Fruit fly (Drosophila melanogaster): Measurements from ENCODE around the gene Nrt.

Nrt gene

DNA sequence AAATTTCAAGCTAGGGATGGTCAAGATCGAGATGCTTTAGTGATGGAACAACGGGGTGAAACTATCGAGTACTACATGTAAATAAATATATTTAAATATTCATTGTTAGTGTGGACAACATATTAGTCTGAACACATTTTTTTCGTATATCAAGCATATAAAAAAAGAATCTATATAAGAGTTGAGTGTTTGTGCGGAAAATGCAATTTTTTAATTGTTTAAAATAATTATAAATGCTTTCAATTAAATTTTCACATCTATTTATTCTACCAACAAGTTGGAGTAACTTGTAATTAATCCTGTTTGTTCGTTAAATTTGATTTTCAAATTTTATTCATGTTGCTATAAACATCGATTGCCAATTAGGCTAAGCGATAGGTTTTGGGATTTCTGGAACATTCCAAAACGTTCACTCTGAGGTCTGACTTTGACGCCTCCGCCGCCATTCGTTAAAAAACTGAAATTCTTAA, 13.9 kb downstream of the Nrt start, which contains the start of the genes mus302 and CG9705 (continued):
- no peak for TF ChIP-seq CG6683 (GFP tag; optimal IDR thresholded peaks at IDR 0.05)
- TF ChIP-seq Adf1 (GFP tag; IDR thresholded peaks at IDR 0.05) = no peak
- TF ChIP-seq az2 (GFP tag; optimal IDR thresholded peaks at IDR 0.05) = peak; percentile 48
- TF ChIP-seq Gug (GFP tag; IDR thresholded peaks at IDR 0.05) = no peak
- TF ChIP-seq Pdp1 (GFP tag; optimal IDR thresholded peaks at IDR 0.05) = peak; percentile 14 to 26
- no peak for TF ChIP-seq Side (GFP tag; optimal IDR thresholded peaks at IDR 0.05)
- TF ChIP-seq ato (GFP tag; IDR thresholded peaks at IDR 0.05; ENCODE audit: partially characterized antibody) = no peak
- no peak for TF ChIP-seq Atf6 (GFP tag; IDR thresholded peaks at IDR 0.05)
- TF ChIP-seq CG11085 (GFP tag; IDR thresholded peaks at IDR 0.05) = no peak
- TF ChIP-seq CG3995 (GFP tag; optimal IDR thresholded peaks at IDR 0.05) = peak; percentile 33
- TF ChIP-seq twi (tag; optimal IDR thresholded peaks at IDR 0.05) = peak; percentile 14
- no peak for TF ChIP-seq psq (GFP tag; optimal IDR thresholded peaks at IDR 0.05)
- TF ChIP-seq p53 (GFP tag; optimal IDR thresholded peaks at IDR 0.05) = no peak
- TF ChIP-seq tx (GFP tag; optimal IDR thresholded peaks at IDR 0.05) = no peak
- TF ChIP-seq corto (GFP tag; optimal IDR thresholded peaks at IDR 0.05) = no peak
- no peak for TF ChIP-seq CG11696 (GFP tag; IDR thresholded peaks at IDR 0.05)
- peak; percentile 81 for TF ChIP-seq CG12391 (tag; optimal IDR thresholded peaks at IDR 0.05)
- TF ChIP-seq knrl (GFP tag; IDR thresholded peaks at IDR 0.05; ENCODE audit: partially characterized antibody) = peak; percentile 79
- TF ChIP-seq CG16815 (GFP tag; optimal IDR thresholded peaks at IDR 0.05) = peak; percentile 49
- TF ChIP-seq CG12299 (tag; optimal IDR thresholded peaks at IDR 0.05) = no peak
- TF ChIP-seq E2f2 (GFP tag; IDR thresholded peaks at IDR 0.05) = peak; percentile 57; the same call in 1 of the 2 replicates
- no peak for TF ChIP-seq CG13624 (GFP tag; optimal IDR thresholded peaks at IDR 0.05)
- no peak for TF ChIP-seq Drgx (GFP tag; IDR thresholded peaks at IDR 0.05)
- 0 out of 3 replicates have a peak, but pooled peaks have one; percentile 23 for TF ChIP-seq CG11456 (GFP tag; IDR thresholded peaks at IDR 0.05)
- TF ChIP-seq CG17912 (GFP tag; optimal IDR thresholded peaks at IDR 0.05) = no peak
- peak; percentile 27 for TF ChIP-seq Six4 (GFP tag; optimal IDR thresholded peaks at IDR 0.05)
- TF ChIP-seq ara (GFP tag; IDR thresholded peaks at IDR 0.05) = peak; percentile 21; the same call in 1 of the 2 replicates
- no peak for TF ChIP-seq cg (GFP tag; optimal IDR thresholded peaks at IDR 0.05)
- TF ChIP-seq Ada2b (GFP tag; IDR thresholded peaks at IDR 0.05) = peak; percentile 36; the same call in 1 of the 2 replicates
- no peak for TF ChIP-seq caup (GFP tag; optimal IDR thresholded peaks at IDR 0.05; ENCODE audit: severe bottlenecking)
- peak; percentile 49 for TF ChIP-seq slou (GFP tag; optimal IDR thresholded peaks at IDR 0.05)
- no peak for TF ChIP-seq ase (GFP tag; IDR thresholded peaks at IDR 0.05)
- peak; percentile 8; the same call in 1 of the 2 replicates for TF ChIP-seq cas (GFP tag; IDR thresholded peaks at IDR 0.05)
- TF ChIP-seq CG33557 (GFP tag; optimal IDR thresholded peaks at IDR 0.05) = peak; percentile 38
- 0 out of 3 replicates have a peak, but pooled peaks have one; percentile 19 for TF ChIP-seq ken (GFP tag; IDR thresholded peaks at IDR 0.05)
- TF ChIP-seq CG15269 (tag; optimal IDR thresholded peaks at IDR 0.05) = no peak
- peak; percentile 38; the same call in 1 of the 2 replicates for TF ChIP-seq CG10366 (GFP tag; IDR thresholded peaks at IDR 0.05)
- no peak for TF ChIP-seq pita (GFP tag; optimal IDR thresholded peaks at IDR 0.05)
- no peak for TF ChIP-seq CG1792 (GFP tag; optimal IDR thresholded peaks at IDR 0.05)
- peak; percentile 67 for TF ChIP-seq CG12659 (GFP tag; optimal IDR thresholded peaks at IDR 0.05)
- TF ChIP-seq sima (GFP tag; optimal IDR thresholded peaks at IDR 0.05) = no peak
- no peak for TF ChIP-seq Hmx (GFP tag; optimal IDR thresholded peaks at IDR 0.05)
- no peak for TF ChIP-seq crol (GFP tag; IDR thresholded peaks at IDR 0.05)
- TF ChIP-seq CG12744 (GFP tag; optimal IDR thresholded peaks at IDR 0.05) = no peak
- TF ChIP-seq mld (GFP tag; IDR thresholded peaks at IDR 0.05; ENCODE audit: partially characterized antibody) = no peak
- peak; percentile 69 for TF ChIP-seq CG2678 (tag; optimal IDR thresholded peaks at IDR 0.05)
- TF ChIP-seq CoRest (tag; optimal IDR thresholded peaks at IDR 0.05) = peak; percentile 75
- peak; percentile 43 for TF ChIP-seq CG8924 (tag; optimal IDR thresholded peaks at IDR 0.05)
- TF ChIP-seq CG6854 (GFP tag; optimal IDR thresholded peaks at IDR 0.05) = no peak
- TF ChIP-seq CG3847 (GFP tag; IDR thresholded peaks at IDR 0.05) = peak; percentile 31; the same call in 1 of the 2 replicates
- TF ChIP-seq CG31388 (GFP tag; optimal IDR thresholded peaks at IDR 0.05) = no peak

All from whole organism, embryonic.